Worm (Caenorhabditis elegans) whole organism, L1 larva: ENCODE measurements around the gene gos-28.

Experiments used
- C16A3.4 ChIP-seq: fragments of 150-350 bp; optimal IDR thresholded peaks from 2 replicates; lab custom pipeline; 2014; ENCODE audit warnings: missing biosample characterization, missing genetic modification characterization
- C34B4.2 ChIP-seq: sonication (generic microtip); optimal IDR thresholded peaks from 2 replicates; lab custom pipeline; 2017; ENCODE audit warnings: mild to moderate bottlenecking, missing genetic modification characterization, missing compliant biosample characterization
- Y116A8C.19 ChIP-seq: sonication (generic microtip); optimal IDR thresholded peaks from 2 replicates; lab custom pipeline; 2016; ENCODE audit warnings: missing compliant biosample characterization, missing genetic modification characterization, borderline replicate concordance
- blmp-1 ChIP-seq: fragments of 150-350 bp; optimal IDR thresholded peaks from 2 replicates; lab custom pipeline; 2014; ENCODE audit warnings: missing biosample characterization, missing genetic modification characterization
- ceh-8 ChIP-seq: fragments of 200-800 bp; sonication (Bioruptor generic); optimal IDR thresholded peaks from 2 replicates; lab custom pipeline; 2018; ENCODE audit warnings: mild to moderate bottlenecking, missing genetic modification characterization, moderate library complexity, missing compliant biosample characterization
- ceh-88 ChIP-seq: fragments of 200-800 bp; sonication (Bioruptor generic); IDR thresholded peaks from 2 replicates; pipeline ENCODE4 v1.3.6; 2022; ENCODE audit warnings: missing genetic modification characterization, missing compliant biosample characterization
- ces-1 ChIP-seq: fragments of 150-350 bp; optimal IDR thresholded peaks from 2 replicates; lab custom pipeline; 2014; ENCODE audit warnings: missing biosample characterization, missing genetic modification reagents, missing genetic modification characterization
- dsc-1 ChIP-seq: sonication (generic microtip); optimal IDR thresholded peaks from 2 replicates; lab custom pipeline; 2016; ENCODE audit warnings: mild to moderate bottlenecking, missing genetic modification characterization, missing compliant biosample characterization
- egl-13 ChIP-seq: sonication (generic microtip); optimal IDR thresholded peaks from 2 replicates; lab custom pipeline; 2016; ENCODE audit warnings: missing genotype, missing genetic modification reagents, missing genetic modification characterization, missing compliant biosample characterization
- egl-27 ChIP-seq, 2 experiments: fragments of 150-350 bp in 1 of 2; sonication (generic microtip); optimal IDR thresholded peaks; 3 replicates each; lab custom pipeline; 2017 to 2018; ENCODE audit warnings: missing biosample characterization in 2 of 2, missing genetic modification characterization in 2 of 2, missing genetic modification reagents in 2 of 2
- elt-2 ChIP-seq: sonication (generic microtip); optimal IDR thresholded peaks from 2 replicates; lab custom pipeline; 2016; ENCODE audit warnings: missing genetic modification characterization, mild to moderate bottlenecking, inconsistent platforms, missing compliant biosample characterization, missing genetic modification reagents
- ets-5 ChIP-seq: fragments of 200-800 bp; sonication (Bioruptor generic); IDR thresholded peaks from 2 replicates; pipeline ENCODE4 v1.3.6; 2022; ENCODE audit warnings: missing genetic modification characterization, missing compliant biosample characterization
- fkh-10 ChIP-seq: sonication (generic microtip); optimal IDR thresholded peaks from 2 replicates; lab custom pipeline; 2017; ENCODE audit warnings: missing biosample characterization, missing genetic modification reagents, missing genetic modification characterization
- fkh-8 ChIP-seq: sonication (generic microtip); optimal IDR thresholded peaks from 2 replicates; lab custom pipeline; 2016; ENCODE audit warnings: mild to moderate bottlenecking, missing genetic modification characterization, missing compliant biosample characterization
- hlh-17 ChIP-seq: fragments of 200-800 bp; sonication (Bioruptor generic); optimal IDR thresholded peaks from 2 replicates; lab custom pipeline; 2018; ENCODE audit warnings: missing genetic modification characterization, mild to moderate bottlenecking, missing compliant biosample characterization, moderate library complexity, borderline replicate concordance
- hpl-2 ChIP-seq: fragments of 150-350 bp; optimal IDR thresholded peaks from 2 replicates; lab custom pipeline; 2014; ENCODE audit warnings: missing biosample characterization, missing genetic modification reagents, missing genetic modification characterization
- lin-13 ChIP-seq: fragments of 150-350 bp; optimal IDR thresholded peaks from 2 replicates; lab custom pipeline; 2014; ENCODE audit warnings: missing biosample characterization, missing genetic modification reagents, missing genetic modification characterization
- lin-15B ChIP-seq: fragments of 150-350 bp; sonication (generic microtip); optimal IDR thresholded peaks from 3 replicates; lab custom pipeline; 2014; ENCODE audit warnings: missing biosample characterization, missing genetic modification characterization
- lin-39 ChIP-seq: fragments of 150-350 bp; optimal IDR thresholded peaks from 2 replicates; lab custom pipeline; 2014; ENCODE audit warnings: missing biosample characterization, missing genetic modification reagents, missing genetic modification characterization
- lir-3 ChIP-seq: sonication (generic microtip); optimal IDR thresholded peaks from 2 replicates; lab custom pipeline; 2016; ENCODE audit warnings: mild to moderate bottlenecking, missing genetic modification characterization, moderate library complexity, missing compliant biosample characterization; ENCODE audit not compliant: poor library complexity
- mdl-1 ChIP-seq, 2 experiments: fragments of 150-350 bp; optimal IDR thresholded peaks; 2 replicates each; lab custom pipeline; 2014 to 2017; ENCODE audit warnings: missing biosample characterization in 2 of 2, missing genetic modification characterization in 2 of 2, inconsistent platforms in 1 of 2
- mef-2 ChIP-seq: fragments of 150-350 bp; optimal IDR thresholded peaks from 2 replicates; lab custom pipeline; 2014; ENCODE audit warnings: missing biosample characterization, missing genetic modification characterization
- mep-1 ChIP-seq: fragments of 150-350 bp; optimal IDR thresholded peaks from 2 replicates; lab custom pipeline; 2014; ENCODE audit warnings: missing biosample characterization, missing genetic modification characterization
- nhr-11 ChIP-seq: fragments of 150-350 bp; optimal IDR thresholded peaks from 2 replicates; lab custom pipeline; 2014; ENCODE audit warnings: missing biosample characterization, missing genetic modification characterization
- nhr-12 ChIP-seq: sonication (generic microtip); optimal IDR thresholded peaks from 2 replicates; lab custom pipeline; 2017; ENCODE audit warnings: missing biosample characterization, missing genetic modification characterization
- nhr-19 ChIP-seq: fragments of 200-800 bp; sonication (Bioruptor generic); conservative IDR thresholded peaks from 2 replicates; pipeline ENCODE4 v1.3.6; 2022; ENCODE audit warnings: missing genetic modification characterization, missing compliant biosample characterization
- nhr-20 ChIP-seq: sonication (generic microtip); optimal IDR thresholded peaks from 2 replicates; lab custom pipeline; 2016; ENCODE audit warnings: mild to moderate bottlenecking, missing genetic modification characterization, missing compliant biosample characterization
- nhr-237 ChIP-seq: fragments of 150-350 bp; optimal IDR thresholded peaks from 2 replicates; lab custom pipeline; 2014; ENCODE audit warnings: missing biosample characterization, missing genetic modification characterization
- nhr-71 ChIP-seq: sonication (generic microtip); optimal IDR thresholded peaks from 2 replicates; lab custom pipeline; 2016; ENCODE audit warnings: mild to moderate bottlenecking, missing genetic modification characterization, moderate library complexity, missing compliant biosample characterization
- nhr-90 ChIP-seq: sonication (generic microtip); optimal IDR thresholded peaks from 2 replicates; lab custom pipeline; 2016; ENCODE audit warnings: mild to moderate bottlenecking, missing genetic modification characterization, missing compliant biosample characterization; ENCODE audit not compliant: poor library complexity
- pax-3 ChIP-seq: fragments of 200-800 bp; sonication (Bioruptor generic); optimal IDR thresholded peaks from 2 replicates; lab custom pipeline; 2018; ENCODE audit warnings: mild to moderate bottlenecking, missing genetic modification characterization, moderate library complexity, missing compliant biosample characterization
- rnt-1 ChIP-seq: sonication (generic microtip); optimal IDR thresholded peaks from 2 replicates; lab custom pipeline; 2016; ENCODE audit warnings: mild to moderate bottlenecking, missing genetic modification characterization, moderate library complexity, missing compliant biosample characterization
- sox-4 ChIP-seq: sonication (generic microtip); optimal IDR thresholded peaks from 2 replicates; lab custom pipeline; 2016; ENCODE audit warnings: missing genetic modification characterization, missing compliant biosample characterization
- sup-37 ChIP-seq: fragments of 200-800 bp; sonication (Bioruptor generic); optimal IDR thresholded peaks from 2 replicates; lab custom pipeline; 2018; ENCODE audit warnings: mild to moderate bottlenecking, missing genetic modification characterization, missing compliant biosample characterization
- swsn-7 ChIP-seq: sonication (generic microtip); optimal IDR thresholded peaks from 2 replicates; lab custom pipeline; 2016; ENCODE audit warnings: missing genetic modification characterization, missing compliant biosample characterization
- tlp-1 ChIP-seq: fragments of 150-350 bp; optimal IDR thresholded peaks from 2 replicates; lab custom pipeline; 2014; ENCODE audit warnings: missing biosample characterization, missing genetic modification characterization
- unc-130 ChIP-seq: fragments of 150-350 bp; optimal IDR thresholded peaks from 2 replicates; lab custom pipeline; 2017; ENCODE audit warnings: missing biosample characterization, missing genetic modification characterization, inconsistent platforms
- unc-30 ChIP-seq: sonication (generic microtip); optimal IDR thresholded peaks from 2 replicates; lab custom pipeline; 2017; ENCODE audit warnings: missing biosample characterization, missing genetic modification characterization
- unc-62 ChIP-seq: fragments of 150-350 bp; optimal IDR thresholded peaks from 2 replicates; lab custom pipeline; 2014; ENCODE audit warnings: missing biosample characterization, missing genetic modification reagents, missing genetic modification characterization
- unc-98 ChIP-seq: fragments of 200-800 bp; sonication (Bioruptor generic); IDR thresholded peaks from 2 replicates; pipeline ENCODE4 v1.3.6; 2022; ENCODE audit warnings: missing genetic modification characterization, missing compliant biosample characterization
- xbp-1 ChIP-seq: sonication (generic microtip); optimal IDR thresholded peaks from 2 replicates; lab custom pipeline; 2016; ENCODE audit warnings: missing genetic modification characterization, missing compliant biosample characterization
- zag-1 ChIP-seq: fragments of 150-350 bp; optimal IDR thresholded peaks from 2 replicates; lab custom pipeline; 2014; ENCODE audit warnings: missing biosample characterization, missing genetic modification characterization
- zip-4 ChIP-seq: fragments of 200-800 bp; sonication (Bioruptor generic); optimal IDR thresholded peaks from 2 replicates; lab custom pipeline; 2018; ENCODE audit warnings: mild to moderate bottlenecking, missing genetic modification characterization, moderate library complexity, missing compliant biosample characterization

Gene gos-28

DNA sequence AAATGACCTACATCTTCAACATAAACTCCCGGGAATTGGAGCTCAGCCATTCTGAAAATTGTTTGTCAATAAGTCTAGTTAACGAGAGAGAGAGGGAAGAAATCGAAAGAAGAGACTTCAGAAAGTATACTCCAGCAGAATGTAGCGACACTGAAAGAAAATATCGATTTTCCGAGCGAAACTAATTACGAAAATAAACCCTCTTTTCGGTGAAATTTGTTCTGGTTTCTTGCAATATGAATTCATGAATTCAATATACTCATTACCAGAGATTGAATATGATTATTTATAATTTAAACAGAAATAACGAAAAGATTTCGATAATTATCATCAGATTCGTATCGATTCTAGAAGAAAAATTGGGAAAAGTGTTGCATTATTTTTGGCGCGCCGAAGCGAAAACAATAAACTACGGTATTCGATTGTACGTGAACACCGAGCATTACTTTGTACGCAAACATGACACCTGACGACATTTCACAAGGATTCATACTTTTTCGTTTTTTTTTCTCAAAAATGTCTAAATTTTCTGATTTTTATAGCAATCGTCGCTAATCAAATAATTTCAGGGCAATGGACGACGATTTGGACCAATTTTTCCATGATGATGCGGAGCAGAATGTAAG lies 32.7 kb upstream of the gos-28 start, which contains the start of the genes hmg-4 and T20B12.3 (continued):
- TF ChIP-seq dsc-1 (tag; lab: Kevin White, UChicago): no peak
- no peak for TF ChIP-seq nhr-20 (tag; lab: Kevin White, UChicago)
- TF ChIP-seq mef-2 (tag; lab: Kevin White, UChicago): no peak
- peak; percentile 46 for TF ChIP-seq C16A3.4 (tag; lab: Kevin White, UChicago)
- TF ChIP-seq, all 84 proteins: peak for 21

DNA sequence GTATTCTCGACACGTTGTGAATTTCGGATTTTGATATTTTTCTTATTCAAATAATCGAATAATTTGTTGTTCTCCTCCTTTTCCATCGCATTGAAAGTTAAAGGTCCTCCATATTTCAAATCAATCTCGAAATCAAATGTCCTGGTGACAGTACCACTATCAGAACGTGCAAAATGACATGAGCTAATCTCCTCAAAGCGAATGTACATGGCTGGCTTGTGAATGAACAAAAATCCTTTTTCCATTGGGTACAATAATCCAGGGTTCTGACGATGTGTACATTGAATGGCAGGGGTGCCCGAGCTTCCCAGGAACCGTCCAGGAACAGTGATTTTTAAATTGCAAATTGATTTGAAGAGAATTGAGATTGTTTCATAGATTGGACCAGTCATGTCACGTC lies 31.1 kb upstream of the gos-28 start:
- TF ChIP-seq ceh-88 (GFP tag; lab: Robert Waterston, UW) (no peak), lin-39 (tag; lab: Kevin White, UChicago) (no peak), hlh-17 (no peak), C34B4.2 (no peak), mdl-1 (tag; optimal IDR thresholded peaks at IDR 0.05; lab: Kevin White, UChicago) (no peak), ceh-8 (GFP tag; lab: Kevin White, UChicago) (no peak), nhr-12 (no peak), nhr-237 (tag; lab: Kevin White, UChicago) (no peak)

DNA sequence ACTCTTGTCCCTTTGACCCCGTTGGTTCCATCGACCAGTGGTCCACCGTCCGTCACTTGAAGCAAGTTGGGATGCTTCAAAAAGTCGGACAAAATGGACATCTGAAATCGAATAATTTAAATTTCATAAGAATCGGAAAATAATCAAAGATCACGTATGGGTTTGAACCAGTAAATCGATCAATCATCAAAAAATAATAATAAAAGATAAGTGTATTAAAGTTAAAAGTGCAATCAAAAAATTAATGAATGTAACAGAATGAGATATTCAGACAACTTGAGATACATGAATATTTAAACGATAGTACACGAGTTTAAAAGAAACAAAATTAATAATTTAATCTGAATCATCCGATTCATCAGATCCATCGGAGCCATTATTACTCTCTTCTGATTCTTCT lies 30.0 kb upstream of the gos-28 start, which contains the start of gene T20B12.7:
T20B12.7 (minus strand) TSS at position 101 of the 400 bp plus-strand sequence.
- TF ChIP-seq hpl-2 (GFP tag; lab: Kevin White, UChicago): no peak
- no peak for TF ChIP-seq Y116A8C.19 (tag; lab: Kevin White, UChicago)
- TF ChIP-seq zip-4 (GFP tag; lab: Kevin White, UChicago): no peak
- no peak for TF ChIP-seq nhr-90 (tag; lab: Kevin White, UChicago)
- TF ChIP-seq zag-1: no peak
- no peak for TF ChIP-seq xbp-1
- no peak for TF ChIP-seq sox-4 (tag; lab: Kevin White, UChicago)
- TF ChIP-seq unc-130: no peak
- TF ChIP-seq lin-15B (tag; lab: Kevin White, UChicago): no peak
- TF ChIP-seq nhr-71 (tag; lab: Kevin White, UChicago): no peak
- TF ChIP-seq blmp-1 (tag; lab: Kevin White, UChicago): no peak
- no peak for TF ChIP-seq tlp-1 (tag; lab: Kevin White, UChicago)
- no peak for TF ChIP-seq nhr-19 (GFP tag; lab: Robert Waterston, UW)
- TF ChIP-seq fkh-10: no peak
- TF ChIP-seq hlh-17: no peak
- TF ChIP-seq mep-1: no peak
- no peak for TF ChIP-seq nhr-11 (tag; lab: Kevin White, UChicago)

DNA sequence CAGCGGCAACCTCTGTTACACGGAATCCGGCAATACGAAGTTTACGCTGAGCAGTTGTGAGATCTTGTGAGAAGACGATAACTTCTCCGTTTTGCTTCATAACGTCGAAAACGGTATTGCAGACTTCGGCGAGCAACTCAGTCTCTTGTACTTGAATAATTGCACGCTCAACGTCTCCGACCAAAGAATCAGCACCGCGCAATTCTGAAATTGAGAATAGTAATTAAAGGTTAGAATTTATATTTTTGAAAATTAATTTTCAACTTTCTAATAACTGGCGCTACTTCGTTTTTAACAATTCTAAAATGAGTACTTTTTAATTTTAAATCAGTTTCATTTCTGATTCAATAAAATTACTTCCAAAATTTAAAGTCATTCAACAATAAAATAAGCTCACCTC lies 29.5 kb upstream of the gos-28 start:
- TF ChIP-seq lin-39 (tag; lab: Kevin White, UChicago) (no peak), unc-98 (no peak), ces-1 (GFP tag; lab: Kevin White, UChicago) (no peak), fkh-8 (tag; lab: Kevin White, UChicago) (no peak), egl-13 (tag; lab: Kevin White, UChicago) (no peak), nhr-11 (tag; lab: Kevin White, UChicago) (no peak), lin-15B (tag; lab: Kevin White, UChicago) (no peak), dsc-1 (tag; lab: Kevin White, UChicago) (no peak), swsn-7 (tag; lab: Kevin White, UChicago) (no peak)

DNA sequence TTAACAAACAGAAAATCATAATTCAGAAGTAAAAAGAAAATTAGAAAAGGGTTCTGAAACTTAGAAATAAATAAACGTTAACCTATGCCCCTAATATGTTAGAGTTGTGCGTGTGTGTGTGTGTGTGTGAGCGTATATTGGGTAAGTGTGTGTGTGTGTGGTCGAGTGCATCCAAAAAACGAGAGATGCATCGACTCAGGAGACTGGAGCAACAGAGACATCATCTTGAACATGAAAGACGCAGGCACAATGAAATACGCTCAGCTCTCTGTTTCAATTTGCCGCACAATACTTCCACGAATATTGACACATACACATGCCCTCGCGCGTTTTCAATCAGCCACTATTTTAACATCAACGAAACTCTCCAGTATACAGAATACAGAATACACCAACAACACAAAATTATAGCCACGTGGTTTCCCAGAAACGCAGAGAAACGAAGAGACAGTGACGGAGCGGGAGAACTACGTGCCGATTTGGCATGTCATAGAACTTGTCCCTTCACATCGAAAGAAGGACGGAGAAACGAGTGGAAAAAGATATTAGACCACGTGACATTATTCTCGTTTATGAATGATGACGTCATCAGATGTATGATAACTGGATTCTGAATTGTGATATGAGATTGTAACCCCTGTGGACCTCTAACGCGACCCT lies 27.3 kb upstream of the gos-28 start:
- TF ChIP-seq unc-30: no peak
- TF ChIP-seq nhr-20 (tag; lab: Kevin White, UChicago): peak; percentile 95
- peak; percentile 52 for TF ChIP-seq lir-3 (tag; lab: Kevin White, UChicago)
- no peak for TF ChIP-seq hlh-17
- TF ChIP-seq egl-27 (tag; optimal IDR thresholded peaks at IDR 0.05; lab: Kevin White, UChicago): peak in 1 of 2 experiments; percentile 17
- no peak for TF ChIP-seq rnt-1 (tag; lab: Kevin White, UChicago)
- TF ChIP-seq ets-5 (GFP tag; lab: Robert Waterston, UW): no peak
- TF ChIP-seq pax-3: no peak
- peak; percentile 87 for TF ChIP-seq xbp-1
- peak; percentile 38 for TF ChIP-seq lin-13
- TF ChIP-seq ces-1 (GFP tag; lab: Kevin White, UChicago): no peak
- TF ChIP-seq unc-98: no peak
- no peak for TF ChIP-seq elt-2 (tag; lab: Kevin White, UChicago)
- no peak for TF ChIP-seq sup-37 (GFP tag; lab: Kevin White, UChicago)
- no peak for TF ChIP-seq unc-62
